Worm (Caenorhabditis elegans): ENCODE measurements around the gene Y55F3AM.5.

- TF ChIP-seq skn-1 (tag; optimal IDR thresholded peaks at IDR 0.05) (no peak), lin-35 (GFP tag; optimal IDR thresholded peaks at IDR 0.05) (no peak), nhr-237 (tag; optimal IDR thresholded peaks at IDR 0.05) (no peak), hlh-4 (tag; optimal IDR thresholded peaks at IDR 0.05) (no peak), jun-1 (tag; optimal IDR thresholded peaks at IDR 0.05) (no peak), Y116A8C.19 (tag; optimal IDR thresholded peaks at IDR 0.05; ENCODE audit: borderline replicate concordance) (no peak), lin-39 (tag; optimal IDR thresholded peaks at IDR 0.05) (no peak), alr-1 (tag; optimal IDR thresholded peaks at IDR 0.05; ENCODE audit: borderline replicate concordance) (no peak), mep-1 (tag; optimal IDR thresholded peaks at IDR 0.05) (no peak)
Observed at ce11 chrIV:961862-962261, 37.2 kb upstream of the Y55F3AM.5 start.
